Worm (Caenorhabditis elegans): ENCODE results near the gene T27A10.2.

- TF ChIP-seq Y5F2A.4 (GFP tag; optimal IDR thresholded peaks at IDR 0.05) (no peak), zfp-2 (tag; optimal IDR thresholded peaks at IDR 0.05) (no peak), mdl-1 (tag; optimal IDR thresholded peaks at IDR 0.05) (peak in 1 of 2 experiments; percentile 35), pqm-1 (tag; optimal IDR thresholded peaks at IDR 0.05) (peak; percentile 62), fos-1 (tag; optimal IDR thresholded peaks at IDR 0.05) (no peak), attf-4 (tag; optimal IDR thresholded peaks at IDR 0.05) (no peak), skn-1 (tag; optimal IDR thresholded peaks at IDR 0.05) (no peak), nhr-25 (tag; optimal IDR thresholded peaks at IDR 0.05; ENCODE audit: borderline replicate concordance, insufficient read depth) (peak; percentile 13), madf-5 (GFP tag; IDR thresholded peaks at IDR 0.05) (no peak), snpc-4 (tag; optimal IDR thresholded peaks at IDR 0.05) (no peak), F49E8.2 (tag; optimal IDR thresholded peaks at IDR 0.05; ENCODE audit: borderline replicate concordance) (no peak), lin-38 (GFP tag; IDR thresholded peaks at IDR 0.05) (peak; percentile 86), zag-1 (tag; optimal IDR thresholded peaks at IDR 0.05) (no peak)
Measured at ce11 chrX:3605727-3606126, 20.0 kb downstream of the T27A10.2 start, which contains the start of gene C18B2.4.
